Fruit fly (Drosophila melanogaster) whole organism, embryonic: ENCODE results near the gene Naxd.

ENCODE experiments used
- ATbp ChIP-seq: fragments of 200-800 bp; sonication (Bioruptor generic); optimal IDR thresholded peaks from 2 replicates; lab custom pipeline; 2017; ENCODE audit warnings: missing biosample characterization, mild to moderate bottlenecking, missing genetic modification characterization, missing genetic modification reagents
- Awh ChIP-seq: fragments of 200-800 bp; sonication (Bioruptor generic); IDR thresholded peaks from 2 replicates; pipeline ENCODE4, ENCODE4 v1.3.6; 2022; ENCODE audit warnings: missing biosample characterization, missing genetic modification characterization
- B-H2 ChIP-seq: fragments of 200-800 bp; sonication (Bioruptor generic); optimal IDR thresholded peaks from 2 replicates; lab custom pipeline; 2018; ENCODE audit warnings: missing biosample characterization, mild to moderate bottlenecking, missing genetic modification characterization
- CG10543 ChIP-seq: fragments of 200-800 bp; sonication (Bioruptor generic); optimal IDR thresholded peaks from 3 replicates; lab custom pipeline; 2017; ENCODE audit warnings: missing biosample characterization, mild to moderate bottlenecking, missing genetic modification characterization, moderate library complexity
- CG12769 ChIP-seq: fragments of 200-800 bp; sonication (Bioruptor generic); optimal IDR thresholded peaks from 2 replicates; lab custom pipeline; 2019; ENCODE audit warnings: missing biosample characterization, mild to moderate bottlenecking, missing genetic modification characterization, moderate library complexity
- CG13123 ChIP-seq: fragments of 200-800 bp; sonication (Bioruptor generic); optimal IDR thresholded peaks from 2 replicates; lab custom pipeline; 2016; ENCODE audit warnings: missing biosample characterization, missing genetic modification characterization
- CG15269 ChIP-seq: fragments of 200-800 bp; sonication (Bioruptor generic); optimal IDR thresholded peaks from 2 replicates; lab custom pipeline; 2018; ENCODE audit warnings: missing biosample characterization, mild to moderate bottlenecking, missing genetic modification characterization, moderate library complexity
- CG17361 ChIP-seq: fragments of 200-800 bp; sonication (Bioruptor generic); IDR thresholded peaks from 3 replicates; pipeline ENCODE4 v1.3.6; 2022; ENCODE audit warnings: missing biosample characterization, missing genetic modification characterization
- CG18599 ChIP-seq: fragments of 200-800 bp; sonication (Bioruptor generic); optimal IDR thresholded peaks from 3 replicates; lab custom pipeline; 2017; ENCODE audit warnings: missing biosample characterization, missing genetic modification characterization, mild to moderate bottlenecking, moderate library complexity, missing genetic modification reagents
- CG2116 ChIP-seq: fragments of 200-800 bp; sonication (Bioruptor generic); optimal IDR thresholded peaks from 3 replicates; lab custom pipeline; 2018; ENCODE audit warnings: missing biosample characterization, mild to moderate bottlenecking, missing genetic modification characterization
- CG2889 ChIP-seq: fragments of 200-800 bp; sonication (Bioruptor generic); IDR thresholded peaks from 3 replicates; pipeline ENCODE4 v1.3.6; 2022; ENCODE audit warnings: missing biosample characterization, missing genetic modification characterization
- CG30020 ChIP-seq: fragments of 200-800 bp; optimal IDR thresholded peaks from 2 replicates; lab custom pipeline; 2019; ENCODE audit warnings: missing biosample characterization, mild to moderate bottlenecking, missing genetic modification characterization, moderate library complexity
- CG31365 ChIP-seq: fragments of 200-800 bp; sonication (Bioruptor generic); optimal IDR thresholded peaks from 2 replicates; lab custom pipeline; 2018; ENCODE audit warnings: missing biosample characterization, mild to moderate bottlenecking, missing genetic modification characterization
- CG32767 ChIP-seq: fragments of 200-800 bp; sonication (Bioruptor generic); IDR thresholded peaks from 2 replicates; pipeline ENCODE4 v1.3.6; 2022; ENCODE audit warnings: missing biosample characterization, missing genetic modification characterization
- CG33213 ChIP-seq: fragments of 200-800 bp; sonication (Bioruptor generic); optimal IDR thresholded peaks from 3 replicates; lab custom pipeline; 2016; ENCODE audit warnings: missing biosample characterization, missing genetic modification characterization
- CG4282 ChIP-seq: fragments of 200-800 bp; sonication (Bioruptor generic); optimal IDR thresholded peaks from 2 replicates; lab custom pipeline; 2016; ENCODE audit warnings: missing biosample characterization, missing genetic modification characterization
- CG6765 ChIP-seq: fragments of 200-800 bp; sonication (Bioruptor generic); optimal IDR thresholded peaks from 3 replicates; lab custom pipeline; 2017; ENCODE audit warnings: missing biosample characterization, mild to moderate bottlenecking, missing genetic modification characterization
- CG6813 ChIP-seq: fragments of 200-800 bp; sonication (Bioruptor generic); optimal IDR thresholded peaks from 2 replicates; lab custom pipeline; 2017; ENCODE audit warnings: missing biosample characterization, missing genetic modification characterization, mild to moderate bottlenecking, moderate library complexity, missing genetic modification reagents
- CG9797 ChIP-seq: fragments of 200-800 bp; sonication (Bioruptor generic); optimal IDR thresholded peaks from 3 replicates; lab custom pipeline; 2018; ENCODE audit warnings: missing biosample characterization, mild to moderate bottlenecking, missing genetic modification characterization
- D19A ChIP-seq: fragments of 200-800 bp; optimal IDR thresholded peaks from 3 replicates; lab custom pipeline; 2019; ENCODE audit warnings: missing biosample characterization, mild to moderate bottlenecking, missing genetic modification characterization, moderate library complexity
- Deaf1 ChIP-seq: fragments of 200-800 bp; optimal IDR thresholded peaks from 3 replicates; lab custom pipeline; 2019; ENCODE audit warnings: missing biosample characterization, mild to moderate bottlenecking, missing genetic modification characterization, moderate library complexity
- Dip2 ChIP-seq: fragments of 200-800 bp; sonication (Bioruptor generic); IDR thresholded peaks from 2 replicates; pipeline ENCODE4 v1.3.6; 2022; ENCODE audit warnings: missing biosample characterization, missing genetic modification characterization
- E2f1 ChIP-seq: fragments of 200-800 bp; sonication (Bioruptor generic); IDR thresholded peaks from 2 replicates; pipeline ENCODE4 v1.3.6; 2022; ENCODE audit warnings: missing biosample characterization, missing genetic modification characterization
- Gsc ChIP-seq: fragments of 200-800 bp; sonication (Bioruptor generic); IDR thresholded peaks from 2 replicates; pipeline ENCODE4 v1.3.6; 2022; ENCODE audit warnings: missing biosample characterization, missing genetic modification characterization
- Hmr ChIP-seq: fragments of 200-800 bp; sonication (Bioruptor generic); optimal IDR thresholded peaks from 3 replicates; lab custom pipeline; 2017; ENCODE audit warnings: mild to moderate bottlenecking, missing biosample characterization, missing genetic modification reagents, missing genetic modification characterization
- MBD-R2 ChIP-seq: fragments of 200-800 bp; sonication (Bioruptor generic); IDR thresholded peaks from 2 replicates; pipeline ENCODE4 v1.3.6; 2022; ENCODE audit warnings: missing biosample characterization, missing genetic modification characterization
- Meics ChIP-seq: fragments of 200-800 bp; sonication (Bioruptor generic); optimal IDR thresholded peaks from 2 replicates; lab custom pipeline; 2017; ENCODE audit warnings: missing biosample characterization, mild to moderate bottlenecking, missing genetic modification characterization
- Mrtf ChIP-seq: fragments of 200-800 bp; sonication (Bioruptor generic); IDR thresholded peaks from 3 replicates; pipeline ENCODE4 v1.3.6; 2022; ENCODE audit warnings: missing biosample characterization, missing genetic modification characterization
- NfI ChIP-seq: fragments of 200-800 bp; sonication (Bioruptor generic); optimal IDR thresholded peaks from 3 replicates; lab custom pipeline; 2018; ENCODE audit warnings: missing biosample characterization, mild to moderate bottlenecking, missing genetic modification characterization, moderate library complexity
- Sin3A ChIP-seq: fragments of >200 bp; optimal IDR thresholded peaks from 2 replicates; lab custom pipeline; 2018
- abd-A ChIP-seq: fragments of 200-800 bp; sonication (Bioruptor generic); optimal IDR thresholded peaks from 3 replicates; lab custom pipeline; 2019; ENCODE audit warnings: missing biosample characterization, mild to moderate bottlenecking, missing genetic modification characterization, moderate library complexity
- bigmax ChIP-seq: fragments of 200-800 bp; sonication (Bioruptor generic); optimal IDR thresholded peaks from 2 replicates; lab custom pipeline; 2018; ENCODE audit warnings: missing biosample characterization, mild to moderate bottlenecking, missing genetic modification characterization
- caup ChIP-seq: fragments of 200-800 bp; sonication (Bioruptor generic); optimal IDR thresholded peaks from 3 replicates; lab custom pipeline; 2017; ENCODE audit warnings: missing biosample characterization, mild to moderate bottlenecking, missing genetic modification characterization, moderate library complexity; ENCODE audit not compliant: severe bottlenecking
- chm ChIP-seq: fragments of 200-800 bp; sonication (Bioruptor generic); IDR thresholded peaks from 2 replicates; pipeline ENCODE4 v1.3.6; 2022; ENCODE audit warnings: missing biosample characterization, missing genetic modification characterization
- ci ChIP-seq: fragments of 200-800 bp; sonication (Bioruptor generic); IDR thresholded peaks from 3 replicates; pipeline ENCODE4 v1.3.6; 2022; ENCODE audit warnings: missing biosample characterization, missing genetic modification characterization
- danr ChIP-seq: fragments of 200-800 bp; sonication (Bioruptor generic); IDR thresholded peaks from 2 replicates; pipeline ENCODE4 v1.3.6; 2022; ENCODE audit warnings: missing biosample characterization, missing genetic modification characterization
- dmrt99B ChIP-seq: fragments of 200-800 bp; sonication (Bioruptor generic); optimal IDR thresholded peaks from 2 replicates; lab custom pipeline; 2018; ENCODE audit warnings: missing biosample characterization, mild to moderate bottlenecking, missing genetic modification characterization, moderate library complexity
- dpn ChIP-seq, 2 experiments: fragments of 200-800 bp; sonication (Bioruptor generic); optimal IDR thresholded peaks; 3 replicates each; lab custom pipeline; 2016; ENCODE audit warnings: missing biosample characterization in 2 of 2, missing genetic modification characterization in 2 of 2
- grn ChIP-seq: fragments of 200-800 bp; sonication (Bioruptor generic); optimal IDR thresholded peaks from 3 replicates; lab custom pipeline; 2017; ENCODE audit warnings: missing biosample characterization, missing genetic modification characterization
- hbn ChIP-seq: fragments of 200-800 bp; sonication (Bioruptor generic); IDR thresholded peaks from 2 replicates; pipeline ENCODE4 v1.3.6; 2022; ENCODE audit warnings: missing biosample characterization, missing genetic modification characterization; ENCODE audit not compliant: partially characterized antibody
- nom ChIP-seq: fragments of 200-800 bp; sonication (Bioruptor generic); optimal IDR thresholded peaks from 2 replicates; lab custom pipeline; 2017; ENCODE audit warnings: missing biosample characterization, missing genetic modification characterization, mild to moderate bottlenecking, moderate library complexity, missing genetic modification reagents
- pfk ChIP-seq: fragments of 200-800 bp; sonication (Bioruptor generic); optimal IDR thresholded peaks from 2 replicates; lab custom pipeline; 2018; ENCODE audit warnings: missing biosample characterization, mild to moderate bottlenecking, missing genetic modification characterization, moderate library complexity
- prd ChIP-seq, 3 experiments: fragments of >200 bp in 2 of 3; fragments of 200-800 bp in 1 of 3; sonication (Bioruptor generic) in 1 of 3; optimal IDR thresholded peaks in 2 of 3; IDR thresholded peaks in 1 of 3; 2 replicates in 2 of 3; 3 replicates in 1 of 3; pipeline versions ENCODE4 v1.3.6 to Lab custom; 2017 to 2022; ENCODE audit warnings: missing biosample characterization in 1 of 3, missing genetic modification characterization in 1 of 3
- ranshi ChIP-seq: fragments of 200-800 bp; sonication (Bioruptor generic); IDR thresholded peaks from 2 replicates; pipeline ENCODE4 v1.3.6; 2022; ENCODE audit warnings: missing biosample characterization, missing genetic modification characterization
- rib ChIP-seq: fragments of 200-800 bp; sonication (Bioruptor generic); IDR thresholded peaks from 2 replicates; pipeline ENCODE4 v1.3.6; 2022; ENCODE audit warnings: missing biosample characterization, missing genetic modification characterization
- sd ChIP-seq: fragments of 200-800 bp; sonication (Bioruptor generic); optimal IDR thresholded peaks from 3 replicates; lab custom pipeline; 2018; ENCODE audit warnings: missing biosample characterization, mild to moderate bottlenecking, missing genetic modification characterization, moderate library complexity
- sr ChIP-seq: fragments of 200-800 bp; sonication (Bioruptor generic); IDR thresholded peaks from 3 replicates; pipeline ENCODE4 v1.3.6; 2022; ENCODE audit warnings: missing biosample characterization, missing genetic modification characterization
- stc ChIP-seq: fragments of 200-800 bp; sonication (Bioruptor generic); IDR thresholded peaks from 2 replicates; pipeline ENCODE4 v1.3.6; 2022; ENCODE audit warnings: missing biosample characterization, missing genetic modification characterization
- stwl ChIP-seq: fragments of 200-800 bp; sonication (Bioruptor generic); optimal IDR thresholded peaks from 3 replicates; lab custom pipeline; 2018; ENCODE audit warnings: missing biosample characterization, mild to moderate bottlenecking, missing genetic modification characterization, moderate library complexity
- ttk ChIP-seq: fragments of 200-800 bp; sonication (Bioruptor generic); IDR thresholded peaks from 2 replicates; pipeline ENCODE4 v2.1.2; 2022; ENCODE audit warnings: missing biosample characterization, missing genetic modification characterization

Gene Naxd

DNA sequence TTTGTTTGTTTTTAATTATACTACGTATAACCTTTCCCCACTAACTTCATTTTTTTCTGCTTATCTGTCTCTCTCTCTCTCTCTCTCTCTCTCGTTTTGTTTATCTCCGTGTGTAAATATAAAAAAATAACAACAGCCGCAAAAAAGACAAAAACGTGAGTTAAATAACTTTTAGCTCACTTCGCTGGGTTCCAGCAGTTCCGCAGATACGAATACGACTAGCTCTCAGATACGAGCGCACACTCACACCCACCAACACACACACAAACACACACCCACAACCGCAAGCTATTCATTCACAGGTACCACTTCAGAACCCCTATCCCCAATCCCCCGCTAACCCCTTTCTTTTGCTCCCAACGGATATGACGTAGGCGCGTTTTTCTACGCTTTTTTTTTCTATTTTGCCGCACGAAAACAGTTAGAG, 25.3 kb downstream of the Naxd start:
- TF ChIP-seq E2f1 (GFP tag; lab: Robert Waterston, UW), result no peak
- TF ChIP-seq CG18599 (GFP tag; lab: Kevin White, UChicago), result peak; percentile 53
- TF ChIP-seq D19A (tag; lab: Kevin White, UChicago), result no peak
- peak; percentile 13 for TF ChIP-seq Meics (GFP tag; lab: Kevin White, UChicago)
- TF ChIP-seq MBD-R2 (GFP tag; lab: Robert Waterston, UW), result 0 out of 2 replicates have a peak, but pooled peaks have one; percentile 6
- 0 out of 2 replicates have a peak, but pooled peaks have one; percentile 42 for TF ChIP-seq Awh (GFP tag; lab: Robert Waterston, UW)
- TF ChIP-seq sd (tag; lab: Kevin White, UChicago), result peak; percentile 4
- no peak for TF ChIP-seq stwl (tag; lab: Kevin White, UChicago)
- TF ChIP-seq stc (GFP tag; lab: Robert Waterston, UW), result no peak
- TF ChIP-seq dmrt99B (tag; lab: Kevin White, UChicago), result peak; percentile 10
- TF ChIP-seq pfk (GFP tag; lab: Kevin White, UChicago), result peak; percentile 16
- TF ChIP-seq nom (GFP tag; lab: Kevin White, UChicago), result peak; percentile 93
- no peak for TF ChIP-seq CG32767 (GFP tag; lab: Robert Waterston, UW)
- peak; percentile 43 for TF ChIP-seq CG6765
- no peak for TF ChIP-seq Sin3A (lab: Kevin White, UChicago)
- peak; percentile 41 for TF ChIP-seq NfI (GFP tag; lab: Kevin White, UChicago)
- TF ChIP-seq Gsc (GFP tag; lab: Robert Waterston, UW), result no peak
- no peak for TF ChIP-seq Mrtf (GFP tag; lab: Robert Waterston, UW)
- TF ChIP-seq ATbp (GFP tag; lab: Kevin White, UChicago), result peak; percentile 24
- peak; percentile 53 for TF ChIP-seq abd-A (tag; lab: Kevin White, UChicago)
- no peak for TF ChIP-seq hbn (GFP tag; lab: Robert Waterston, UW)
- TF ChIP-seq CG4282, result no peak
- peak; percentile 72; the same call in 1 of the 3 replicates for TF ChIP-seq sr (GFP tag; lab: Robert Waterston, UW)
- no peak for TF ChIP-seq CG9797 (GFP tag; lab: Kevin White, UChicago)
- peak; percentile 43 for TF ChIP-seq CG6813 (GFP tag; lab: Kevin White, UChicago)
- TF ChIP-seq caup (GFP tag; lab: Kevin White, UChicago), result peak; percentile 65
- TF ChIP-seq CG17361 (GFP tag; lab: Robert Waterston, UW), result 0 out of 3 replicates have a peak, but pooled peaks have one; percentile 17
- no peak for TF ChIP-seq ttk (GFP tag; lab: Robert Waterston, UW)
- TF ChIP-seq ci (GFP tag; lab: Robert Waterston, UW), result 0 out of 3 replicates have a peak, but pooled peaks have one; percentile 14
- TF ChIP-seq Deaf1 (tag; lab: Kevin White, UChicago), result peak; percentile 51
- TF ChIP-seq ranshi, result peak; percentile 46; the same call in 1 of the 2 replicates
- TF ChIP-seq grn, result peak; percentile 28
- no peak for TF ChIP-seq prd (optimal IDR thresholded peaks at IDR 0.05; lab: Kevin White, UChicago)
- no peak for TF ChIP-seq prd (GFP tag; IDR thresholded peaks at IDR 0.05; lab: Robert Waterston, UW)
- TF ChIP-seq rib (GFP tag; lab: Robert Waterston, UW), result peak; percentile 67; the same call in 1 of the 2 replicates
- no peak for TF ChIP-seq CG33213 (GFP tag; lab: Kevin White, UChicago)
- no peak for TF ChIP-seq bigmax (GFP tag; lab: Kevin White, UChicago)
- no peak for TF ChIP-seq Dip2 (GFP tag; lab: Robert Waterston, UW)
- peak; percentile 69 for TF ChIP-seq Hmr (GFP tag; lab: Kevin White, UChicago)
- peak; percentile 80 for TF ChIP-seq CG10543 (GFP tag; lab: Kevin White, UChicago)
- peak; percentile 0 for TF ChIP-seq CG15269 (tag; lab: Kevin White, UChicago)
- peak; percentile 54 for TF ChIP-seq B-H2 (GFP tag; lab: Kevin White, UChicago)
- TF ChIP-seq CG2116 (GFP tag; lab: Kevin White, UChicago), result no peak
- TF ChIP-seq danr (GFP tag; lab: Robert Waterston, UW), result no peak
- no peak for TF ChIP-seq CG13123 (GFP tag; lab: Kevin White, UChicago)
- no peak for TF ChIP-seq chm (GFP tag; lab: Robert Waterston, UW)
- TF ChIP-seq CG12769 (tag; lab: Kevin White, UChicago), result peak; percentile 69
- no peak for TF ChIP-seq CG2889 (GFP tag; lab: Robert Waterston, UW)
- TF ChIP-seq CG30020 (tag; lab: Kevin White, UChicago), result no peak
- peak; percentile 16 for TF ChIP-seq CG31365
- no peak for TF ChIP-seq dpn (GFP tag; optimal IDR thresholded peaks at IDR 0.05; lab: Kevin White, UChicago)
